Worm (Caenorhabditis elegans) whole organism, L1 larva: Measurements from ENCODE around the gene C24B5.4.

Source experiments
- C16A3.4 ChIP-seq: fragments of 150-350 bp; optimal IDR thresholded peaks from 2 replicates; lab custom pipeline; 2014; ENCODE audit warnings: missing biosample characterization, missing genetic modification characterization
- C34B4.2 ChIP-seq: sonication (generic microtip); optimal IDR thresholded peaks from 2 replicates; lab custom pipeline; 2017; ENCODE audit warnings: mild to moderate bottlenecking, missing genetic modification characterization, missing compliant biosample characterization
- Y116A8C.19 ChIP-seq: sonication (generic microtip); optimal IDR thresholded peaks from 2 replicates; lab custom pipeline; 2016; ENCODE audit warnings: missing compliant biosample characterization, missing genetic modification characterization, borderline replicate concordance
- aha-1 ChIP-seq: fragments of 150-350 bp; optimal IDR thresholded peaks from 2 replicates; lab custom pipeline; 2014; ENCODE audit warnings: missing biosample characterization, missing genetic modification characterization
- alr-1 ChIP-seq: fragments of 200-800 bp; sonication (Bioruptor generic); optimal IDR thresholded peaks from 2 replicates; lab custom pipeline; 2018; ENCODE audit warnings: borderline replicate concordance, mild to moderate bottlenecking, missing genetic modification characterization, missing compliant biosample characterization
- aly-2 ChIP-seq: fragments of 150-350 bp; optimal IDR thresholded peaks from 2 replicates; lab custom pipeline; 2014; ENCODE audit warnings: missing biosample characterization, missing genetic modification characterization
- ama-1 ChIP-seq: fragments of 150-350 bp; optimal IDR thresholded peaks from 2 replicates; lab custom pipeline; 2014
- blmp-1 ChIP-seq: fragments of 150-350 bp; optimal IDR thresholded peaks from 2 replicates; lab custom pipeline; 2014; ENCODE audit warnings: missing biosample characterization, missing genetic modification characterization
- ceh-82 ChIP-seq, 3 experiments: fragments of 150-350 bp in 1 of 3; sonication (generic microtip) in 2 of 3; optimal IDR thresholded peaks; 2 replicates each; lab custom pipeline; 2014 to 2017; ENCODE audit warnings: missing biosample characterization in 3 of 3, missing genetic modification characterization in 3 of 3
- ceh-88 ChIP-seq: fragments of 200-800 bp; sonication (Bioruptor generic); IDR thresholded peaks from 2 replicates; pipeline ENCODE4 v1.3.6; 2022; ENCODE audit warnings: missing genetic modification characterization, missing compliant biosample characterization
- ces-1 ChIP-seq: fragments of 150-350 bp; optimal IDR thresholded peaks from 2 replicates; lab custom pipeline; 2014; ENCODE audit warnings: missing biosample characterization, missing genetic modification reagents, missing genetic modification characterization
- dsc-1 ChIP-seq: sonication (generic microtip); optimal IDR thresholded peaks from 2 replicates; lab custom pipeline; 2016; ENCODE audit warnings: mild to moderate bottlenecking, missing genetic modification characterization, missing compliant biosample characterization
- efl-1 ChIP-seq, 4 experiments: fragments of 150-350 bp; optimal IDR thresholded peaks in 3 of 4; peaks in 1 of 4; 1 replicate in 1 of 4; 2 replicates in 3 of 4; lab custom pipeline; 2014; ENCODE audit warnings: missing biosample characterization in 2 of 4, missing genetic modification characterization in 2 of 4, missing genetic modification reagents in 2 of 4
- efl-3 ChIP-seq: fragments of 200-800 bp; sonication (Bioruptor generic); optimal IDR thresholded peaks from 2 replicates; lab custom pipeline; 2018; ENCODE audit warnings: mild to moderate bottlenecking, missing genetic modification characterization, missing compliant biosample characterization
- elt-2 ChIP-seq: sonication (generic microtip); optimal IDR thresholded peaks from 2 replicates; lab custom pipeline; 2016; ENCODE audit warnings: missing genetic modification characterization, mild to moderate bottlenecking, inconsistent platforms, missing compliant biosample characterization, missing genetic modification reagents
- fkh-10 ChIP-seq: sonication (generic microtip); optimal IDR thresholded peaks from 2 replicates; lab custom pipeline; 2017; ENCODE audit warnings: missing biosample characterization, missing genetic modification reagents, missing genetic modification characterization
- fkh-4 ChIP-seq: sonication (generic microtip); optimal IDR thresholded peaks from 2 replicates; lab custom pipeline; 2016; ENCODE audit warnings: missing compliant biosample characterization, missing genetic modification characterization, borderline replicate concordance
- fkh-8 ChIP-seq: sonication (generic microtip); optimal IDR thresholded peaks from 2 replicates; lab custom pipeline; 2016; ENCODE audit warnings: mild to moderate bottlenecking, missing genetic modification characterization, missing compliant biosample characterization
- fos-1 ChIP-seq: fragments of 150-350 bp; optimal IDR thresholded peaks from 2 replicates; lab custom pipeline; 2014; ENCODE audit warnings: missing biosample characterization, missing genetic modification characterization
- hlh-4 ChIP-seq: sonication (generic microtip); optimal IDR thresholded peaks from 2 replicates; lab custom pipeline; 2016; ENCODE audit warnings: mild to moderate bottlenecking, missing genetic modification characterization, missing compliant biosample characterization
- irx-1 ChIP-seq: sonication (generic microtip); optimal IDR thresholded peaks from 2 replicates; lab custom pipeline; 2016; ENCODE audit warnings: missing genetic modification characterization, missing compliant biosample characterization
- isw-1 ChIP-seq: fragments of 200-800 bp; sonication (Bioruptor generic); IDR thresholded peaks from 2 replicates; pipeline ENCODE4 v1.3.6; 2022; ENCODE audit warnings: missing genetic modification characterization, missing compliant biosample characterization
- jun-1 ChIP-seq: fragments of 150-350 bp; optimal IDR thresholded peaks from 2 replicates; lab custom pipeline; 2014; ENCODE audit warnings: missing biosample characterization, missing genetic modification reagents, missing genetic modification characterization
- lin-13 ChIP-seq: fragments of 150-350 bp; optimal IDR thresholded peaks from 2 replicates; lab custom pipeline; 2014; ENCODE audit warnings: missing biosample characterization, missing genetic modification reagents, missing genetic modification characterization
- lin-14 ChIP-seq: fragments of 200-800 bp; sonication (Bioruptor generic); optimal IDR thresholded peaks from 2 replicates; lab custom pipeline; 2018; ENCODE audit warnings: mild to moderate bottlenecking, missing genetic modification characterization, moderate library complexity, missing compliant biosample characterization
- lin-15B ChIP-seq: fragments of 150-350 bp; sonication (generic microtip); optimal IDR thresholded peaks from 3 replicates; lab custom pipeline; 2014; ENCODE audit warnings: missing biosample characterization, missing genetic modification characterization
- mdl-1 ChIP-seq, 2 experiments: fragments of 150-350 bp; optimal IDR thresholded peaks; 2 replicates each; lab custom pipeline; 2014 to 2017; ENCODE audit warnings: missing biosample characterization in 2 of 2, missing genetic modification characterization in 2 of 2, inconsistent platforms in 1 of 2
- mef-2 ChIP-seq: fragments of 150-350 bp; optimal IDR thresholded peaks from 2 replicates; lab custom pipeline; 2014; ENCODE audit warnings: missing biosample characterization, missing genetic modification characterization
- nhr-12 ChIP-seq: sonication (generic microtip); optimal IDR thresholded peaks from 2 replicates; lab custom pipeline; 2017; ENCODE audit warnings: missing biosample characterization, missing genetic modification characterization
- nhr-20 ChIP-seq: sonication (generic microtip); optimal IDR thresholded peaks from 2 replicates; lab custom pipeline; 2016; ENCODE audit warnings: mild to moderate bottlenecking, missing genetic modification characterization, missing compliant biosample characterization
- nhr-76 ChIP-seq: sonication (generic microtip); optimal IDR thresholded peaks from 2 replicates; lab custom pipeline; 2017; ENCODE audit warnings: missing biosample characterization, missing genetic modification characterization
- nhr-84 ChIP-seq: sonication (generic microtip); optimal IDR thresholded peaks from 2 replicates; lab custom pipeline; 2017; ENCODE audit warnings: missing biosample characterization, missing genetic modification characterization
- pax-3 ChIP-seq: fragments of 200-800 bp; sonication (Bioruptor generic); optimal IDR thresholded peaks from 2 replicates; lab custom pipeline; 2018; ENCODE audit warnings: mild to moderate bottlenecking, missing genetic modification characterization, moderate library complexity, missing compliant biosample characterization
- pqm-1 ChIP-seq: sonication (generic microtip); optimal IDR thresholded peaks from 3 replicates; lab custom pipeline; 2017; ENCODE audit warnings: missing biosample characterization, missing genetic modification characterization
- rnt-1 ChIP-seq: sonication (generic microtip); optimal IDR thresholded peaks from 2 replicates; lab custom pipeline; 2016; ENCODE audit warnings: mild to moderate bottlenecking, missing genetic modification characterization, moderate library complexity, missing compliant biosample characterization
- snpc-4 ChIP-seq: fragments of 150-350 bp; optimal IDR thresholded peaks from 2 replicates; lab custom pipeline; 2014; ENCODE audit warnings: missing biosample characterization, missing genetic modification characterization
- snu-23 ChIP-seq: sonication (generic microtip); optimal IDR thresholded peaks from 2 replicates; lab custom pipeline; 2016; ENCODE audit warnings: missing genetic modification characterization, missing compliant biosample characterization
- sptf-1 ChIP-seq: fragments of 150-350 bp; optimal IDR thresholded peaks from 2 replicates; lab custom pipeline; 2014; ENCODE audit warnings: missing biosample characterization, missing genetic modification characterization
- sup-37 ChIP-seq: fragments of 200-800 bp; sonication (Bioruptor generic); optimal IDR thresholded peaks from 2 replicates; lab custom pipeline; 2018; ENCODE audit warnings: mild to moderate bottlenecking, missing genetic modification characterization, missing compliant biosample characterization
- swsn-7 ChIP-seq: sonication (generic microtip); optimal IDR thresholded peaks from 2 replicates; lab custom pipeline; 2016; ENCODE audit warnings: missing genetic modification characterization, missing compliant biosample characterization
- unc-86 ChIP-seq: sonication (generic microtip); optimal IDR thresholded peaks from 2 replicates; lab custom pipeline; 2016; ENCODE audit warnings: missing genetic modification characterization, missing compliant biosample characterization
- vab-15 ChIP-seq: sonication (generic microtip); optimal IDR thresholded peaks from 2 replicates; lab custom pipeline; 2017; ENCODE audit warnings: missing genotype, mild to moderate bottlenecking, missing genetic modification characterization, missing compliant biosample characterization
- xbp-1 ChIP-seq: sonication (generic microtip); optimal IDR thresholded peaks from 2 replicates; lab custom pipeline; 2016; ENCODE audit warnings: missing genetic modification characterization, missing compliant biosample characterization
- zag-1 ChIP-seq: fragments of 150-350 bp; optimal IDR thresholded peaks from 2 replicates; lab custom pipeline; 2014; ENCODE audit warnings: missing biosample characterization, missing genetic modification characterization
- ztf-11 ChIP-seq, 2 experiments: sonication (generic microtip); optimal IDR thresholded peaks; 2 replicates each; lab custom pipeline; 2016 to 2017; ENCODE audit warnings: missing genetic modification characterization in 2 of 2, missing biosample characterization in 1 of 2, missing compliant biosample characterization in 1 of 2
- ztf-4 ChIP-seq: fragments of 150-350 bp; optimal IDR thresholded peaks from 2 replicates; lab custom pipeline; 2014; ENCODE audit warnings: missing biosample characterization, missing genetic modification characterization

The C24B5.4 gene

ce11 chrV:9197121-9197520, at the start of gene C24B5.4:
Gene C24B5.4, minus strand, starts transcription at chrV:9197326.
- TF ChIP-seq mdl-1 (tag; optimal IDR thresholded peaks at IDR 0.05; lab: Kevin White, UChicago): no peak
- no peak for TF ChIP-seq efl-3 (GFP tag; lab: Kevin White, UChicago)
- no peak for TF ChIP-seq fkh-8 (tag; lab: Kevin White, UChicago)
- peak; percentile 41 for TF ChIP-seq blmp-1 (tag; lab: Kevin White, UChicago)
- no peak for TF ChIP-seq fkh-10
- no peak for TF ChIP-seq pqm-1 (tag; lab: Kevin White, UChicago)
- no peak for TF ChIP-seq lin-13 (GFP tag; lab: Kevin White, UChicago)
- no peak for TF ChIP-seq xbp-1 (tag; lab: Kevin White, UChicago)
- TF ChIP-seq, all 84 proteins: peak for 1

ce11 chrV:9246260-9246659, 49.1 kb upstream of the C24B5.4 start, which contains the start of gene aat-2:
Gene aat-2, minus strand, starts transcription at chrV:9246360.
- TF ChIP-seq pax-3 (tag; lab: Kevin White, UChicago) (no peak), nhr-76 (tag; lab: Kevin White, UChicago) (no peak), sptf-1 (tag; lab: Kevin White, UChicago) (no peak), ama-1 (lab: Kevin White, UChicago) (no peak), elt-2 (no peak)

- TF ChIP-seq nhr-84 (tag; lab: Kevin White, UChicago) (no peak), aly-2 (tag; lab: Kevin White, UChicago) (peak; percentile 58), nhr-20 (peak; percentile 90), lin-13 (GFP tag; lab: Kevin White, UChicago) (peak; percentile 49), xbp-1 (tag; lab: Kevin White, UChicago) (peak; percentile 81), fkh-4 (tag; lab: Kevin White, UChicago) (no peak), nhr-76 (tag; lab: Kevin White, UChicago) (no peak), elt-2 (peak; percentile 64), ztf-11 (tag; optimal IDR thresholded peaks at IDR 0.05; lab: Kevin White, UChicago) (peak in 1 of 2 experiments; percentile 38), dsc-1 (peak; percentile 67), irx-1 (peak; percentile 73), efl-3 (GFP tag; lab: Kevin White, UChicago) (no peak), pqm-1 (tag; lab: Kevin White, UChicago) (no peak), snpc-4 (peak; percentile 69), vab-15 (tag; lab: Kevin White, UChicago) (no peak), rnt-1 (tag; lab: Kevin White, UChicago) (peak; percentile 78), swsn-7 (peak; percentile 91), alr-1 (tag; lab: Kevin White, UChicago) (no peak), zag-1 (tag; lab: Kevin White, UChicago) (peak; percentile 35), nhr-12 (no peak), mef-2 (peak; percentile 42), lin-14 (GFP tag; lab: Kevin White, UChicago) (peak; percentile 94), snu-23 (GFP tag; lab: Kevin White, UChicago) (peak; percentile 92), ztf-4 (tag; lab: Kevin White, UChicago) (peak; percentile 57), sup-37 (GFP tag; lab: Kevin White, UChicago) (no peak), mdl-1 (tag; optimal IDR thresholded peaks at IDR 0.05; lab: Kevin White, UChicago) (peak in 1 of 2 experiments; percentile 68), C34B4.2 (tag; lab: Kevin White, UChicago) (no peak), lin-15B (peak; percentile 54), hlh-4 (tag; lab: Kevin White, UChicago) (no peak), ces-1 (no peak), jun-1 (peak; percentile 9), C16A3.4 (peak; percentile 67), aha-1 (no peak), unc-86 (tag; lab: Kevin White, UChicago) (peak; percentile 83), isw-1 (GFP tag; lab: Robert Waterston, UW) (peak; percentile 66), fkh-8 (tag; lab: Kevin White, UChicago) (peak; percentile 73), ceh-82 (tag; optimal IDR thresholded peaks at IDR 0.05; lab: Kevin White, UChicago) (peak; percentile 83 to 84 (median 83)), Y116A8C.19 (tag; lab: Kevin White, UChicago) (no peak), efl-1 (optimal IDR thresholded peaks at IDR 0.05; lab: Kevin White, UChicago) (peak; percentile 82 to 85), efl-1 (GFP tag; optimal IDR thresholded peaks at IDR 0.05 in 1 of 2; lab: Kevin White, UChicago) (peak; percentile 78 to 97), ceh-88 (no peak), fos-1 (tag; lab: Kevin White, UChicago) (peak; percentile 58)
Measured at ce11 chrV:9243171-9243996, 46.3 kb upstream of the C24B5.4 start, which contains the start of gene glo-4. Gene glo-4, minus strand, starts transcription at chrV:9243221.
